Worm (Caenorhabditis elegans): ENCODE results near the gene prmt-4.

ce11 chrIV:649365-649764 lies 45.9 kb upstream of the prmt-4 start, which contains the start of gene K11H12.9:
- no peak for TF ChIP-seq aly-1 (tag; optimal IDR thresholded peaks at IDR 0.05)
- TF ChIP-seq F13C5.2 (tag; optimal IDR thresholded peaks at IDR 0.05): no peak
- no peak for TF ChIP-seq ama-1 (optimal IDR thresholded peaks at IDR 0.05)
- no peak for TF ChIP-seq hnd-1 (tag; optimal IDR thresholded peaks at IDR 0.05)
- no peak for TF ChIP-seq ets-7 (tag; optimal IDR thresholded peaks at IDR 0.05)
- TF ChIP-seq scrt-1 (GFP tag; IDR thresholded peaks at IDR 0.05): no peak
- TF ChIP-seq pes-1 (GFP tag; IDR thresholded peaks at IDR 0.05): no peak
- TF ChIP-seq tbx-11 (GFP tag; IDR thresholded peaks at IDR 0.05): no peak
- TF ChIP-seq B0310.2 (tag; optimal IDR thresholded peaks at IDR 0.05): no peak
- TF ChIP-seq flt-1 (GFP tag; IDR thresholded peaks at IDR 0.05): no peak
- TF ChIP-seq hmbx-1 (tag; optimal IDR thresholded peaks at IDR 0.05): no peak
- TF ChIP-seq hmg-4 (GFP tag; optimal IDR thresholded peaks at IDR 0.05): no peak
- TF ChIP-seq ceh-13 (GFP tag; optimal IDR thresholded peaks at IDR 0.05): no peak

Data from whole organism, early embryonic.